Worm (Caenorhabditis elegans): ENCODE results near the gene cnp-2.

DNA sequence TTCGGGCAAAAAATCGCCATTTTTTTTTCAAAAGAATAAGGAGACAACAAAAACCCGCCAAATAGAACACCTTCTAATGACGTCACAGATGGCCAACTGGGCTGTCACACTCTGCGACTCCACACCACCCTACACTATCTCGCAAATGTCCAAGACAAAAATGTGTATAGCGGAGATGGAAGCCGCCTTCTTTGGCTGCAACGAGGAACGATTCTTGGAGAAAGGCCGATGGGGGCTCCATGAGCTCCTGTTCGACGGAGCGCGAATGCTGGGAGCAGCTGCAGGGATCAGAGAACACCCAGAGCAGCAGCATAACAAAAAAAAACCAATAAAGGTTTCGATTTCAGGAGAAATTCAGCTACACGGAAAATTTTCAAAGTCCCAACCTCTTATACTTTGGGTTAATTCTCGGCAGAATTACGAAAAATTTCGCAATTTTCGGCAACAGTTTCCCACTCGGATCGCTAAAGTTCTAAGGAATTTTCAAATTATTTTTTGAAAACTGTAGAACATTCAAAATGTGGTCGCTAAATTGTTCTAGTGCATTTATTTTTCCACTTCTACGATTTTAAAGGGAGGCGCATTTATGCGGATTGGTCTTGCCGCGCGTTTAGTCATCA is 45.3 kb downstream of the cnp-2 start:
- TF ChIP-seq ztf-1 (GFP tag; conservative IDR thresholded peaks at IDR 0.05) (no peak), unc-62 (GFP tag; optimal IDR thresholded peaks at IDR 0.05) (no peak), zag-1 (tag; optimal IDR thresholded peaks at IDR 0.05) (peak; percentile 2)

All from whole organism, L2 larva.